Worm (Caenorhabditis elegans) whole organism, midembryonic: ENCODE results near the gene srn-1.

Experiments
- klf-2 ChIP-seq: fragments of 200-800 bp; sonication (Bioruptor generic); conservative IDR thresholded peaks from 2 replicates; pipeline ENCODE4 v1.3.6; 2022; ENCODE audit warnings: missing genetic modification reagents, missing genetic modification characterization, missing compliant biosample characterization
- tab-1 ChIP-seq: fragments of 200-800 bp; sonication (Bioruptor generic); IDR thresholded peaks from 2 replicates; pipeline ENCODE4 v1.3.6; 2022; ENCODE audit warnings: missing genetic modification characterization, missing compliant biosample characterization
- ztf-29 ChIP-seq: fragments of 200-800 bp; sonication (Bioruptor generic); IDR thresholded peaks from 2 replicates; pipeline ENCODE4 v1.3.6; 2022; ENCODE audit warnings: missing genetic modification reagents, missing genetic modification characterization, missing compliant biosample characterization

DNA sequence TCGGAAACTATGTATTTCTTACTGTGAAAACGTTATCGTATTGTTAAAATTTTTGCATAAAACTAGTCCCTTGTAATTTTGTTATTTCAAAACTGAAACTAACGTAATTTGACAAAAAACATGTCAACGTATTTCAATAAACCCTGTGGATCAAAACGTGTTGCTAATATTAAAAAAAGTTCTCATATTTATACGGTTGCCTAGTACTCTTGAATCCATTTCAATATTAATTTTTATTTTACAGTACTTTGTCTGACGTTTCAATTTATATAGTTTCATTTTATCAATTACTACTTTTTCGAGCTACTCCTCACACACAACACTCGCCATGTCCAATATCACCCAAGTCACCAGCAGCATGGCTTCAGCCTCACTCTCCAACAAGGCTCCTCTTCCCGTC, 17.2 kb upstream of the srn-1 start, which contains the start of gene sago-1:
- no peak for TF ChIP-seq klf-2 (GFP tag; lab: Robert Waterston, UW)
- no peak for TF ChIP-seq ztf-29
- no peak for TF ChIP-seq tab-1
